Fruit fly (Drosophila melanogaster) Kc167 (cell line): Measurements from ENCODE around the gene ec.
"Not testable (repeated sequence)": the region's sequence is repeated elsewhere in the genome, so short reads cannot be mapped to it uniquely, and the experiment has no call there.

ENCODE experiments used
- Myc ChIP-seq: fragments of >200 bp; optimal IDR thresholded peaks from 2 replicates; lab custom pipeline; 2017; ENCODE audit warnings: missing external identifiers
- Sin3A ChIP-seq: fragments of >200 bp; optimal IDR thresholded peaks from 2 replicates; lab custom pipeline; 2018; ENCODE audit warnings: missing external identifiers
- h ChIP-seq: fragments of >200 bp; optimal IDR thresholded peaks from 3 replicates; lab custom pipeline; 2018; ENCODE audit warnings: missing external identifiers
- insv ChIP-seq: fragments of >200 bp; optimal IDR thresholded peaks from 3 replicates; lab custom pipeline; 2018; ENCODE audit warnings: missing external identifiers
- psq ChIP-seq: fragments of >200 bp; optimal IDR thresholded peaks from 2 replicates; lab custom pipeline; 2017; ENCODE audit warnings: missing external identifiers
- ttk ChIP-seq: sonication (Bioruptor generic); optimal IDR thresholded peaks from 2 replicates; lab custom pipeline; 2017; ENCODE audit warnings: missing external identifiers

The ec gene

dm6 chrX:3777236-3777635 is 34.3 kb upstream of the ec start:
- no peak for TF ChIP-seq h (lab: Kevin White, UChicago)
- no peak for TF ChIP-seq ttk (lab: Kevin White, UChicago)
- no peak for TF ChIP-seq insv (lab: Kevin White, UChicago)
- TF ChIP-seq psq (lab: Kevin White, UChicago): no peak

- TF ChIP-seq insv (lab: Kevin White, UChicago) (no peak), h (lab: Kevin White, UChicago) (no peak), psq (lab: Kevin White, UChicago) (no peak), Myc (no peak), ttk (lab: Kevin White, UChicago) (no peak), Sin3A (no peak)
Observed at dm6 chrX:3778135-3778951, 33.2 kb upstream of the ec start.

dm6 chrX:3778952-3779502 is 32.5 kb upstream of the ec start:
- TF ChIP-seq ttk (lab: Kevin White, UChicago) (no peak), Sin3A (no peak), psq (lab: Kevin White, UChicago) (no peak), insv (lab: Kevin White, UChicago) (no peak), h (lab: Kevin White, UChicago) (no peak), Myc (no peak)

dm6 chrX:3779686-3780407 is 31.7 kb upstream of the ec start:
- TF ChIP-seq Myc: no peak
- no peak for TF ChIP-seq h (lab: Kevin White, UChicago)
- no peak for TF ChIP-seq ttk (lab: Kevin White, UChicago)
- no peak for TF ChIP-seq insv (lab: Kevin White, UChicago)
- TF ChIP-seq Sin3A: no peak

dm6 chrX:3780884-3781283 is 30.6 kb upstream of the ec start:
- TF ChIP-seq insv (lab: Kevin White, UChicago) (no peak), psq (lab: Kevin White, UChicago) (peak; percentile 12)

dm6 chrX:3788432-3788831 is 23.1 kb upstream of the ec start:
- no peak for TF ChIP-seq h (lab: Kevin White, UChicago)
- no peak for TF ChIP-seq Sin3A
- TF ChIP-seq Myc: no peak
- TF ChIP-seq insv (lab: Kevin White, UChicago): no peak
- no peak for TF ChIP-seq psq (lab: Kevin White, UChicago)
- no peak for TF ChIP-seq ttk (lab: Kevin White, UChicago)

- TF ChIP-seq Myc (no peak), h (lab: Kevin White, UChicago) (no peak)
Observed at dm6 chrX:3789284-3789683, 22.2 kb upstream of the ec start.

dm6 chrX:3789769-3790168 is 21.7 kb upstream of the ec start, which contains the start of gene HIP-R:
HIP-R (plus strand) TSS chrX:3789969.
- not testable (repeated sequence) for TF ChIP-seq Sin3A; psq (lab: Kevin White, UChicago); insv (lab: Kevin White, UChicago)

dm6 chrX:3792923-3793322 is 18.6 kb upstream of the ec start, which contains the start of gene Crg-1:
Crg-1 (plus strand) TSS chrX:3793223.
- not testable (repeated sequence) for TF ChIP-seq Myc; h (lab: Kevin White, UChicago); insv (lab: Kevin White, UChicago)

dm6 chrX:3798919-3799318 is 12.6 kb upstream of the ec start, which contains the start of gene HIP:
HIP (plus strand) TSS chrX:3799150.
- not testable (repeated sequence) for TF ChIP-seq psq (lab: Kevin White, UChicago); Myc; Sin3A

dm6 chrX:3802016-3802415 is 9.5 kb upstream of the ec start, which contains the start of gene fd3F:
fd3F (plus strand) TSS chrX:3802316.
- TF ChIP-seq h, psq, ttk (lab: Kevin White, UChicago): not testable (repeated sequence)

dm6 chrX:3808467-3808866 is 3.0 kb upstream of the ec start:
- TF ChIP-seq Myc (no peak), Sin3A (no peak), psq (lab: Kevin White, UChicago) (no peak), h (lab: Kevin White, UChicago) (no peak), insv (lab: Kevin White, UChicago) (no peak), ttk (lab: Kevin White, UChicago) (no peak)
